Worm (Caenorhabditis elegans) whole organism, midembryonic: ENCODE data around the gene ZK54.3.

Source experiments
- T22C8.4 ChIP-seq: fragments of 200-800 bp; sonication (Bioruptor generic); IDR thresholded peaks from 2 replicates; pipeline ENCODE4 v1.3.6; 2022; ENCODE audit warnings: missing genetic modification characterization, missing compliant biosample characterization
- cog-1 ChIP-seq: sonication (generic microtip); optimal IDR thresholded peaks from 2 replicates; lab custom pipeline; 2016; ENCODE audit warnings: missing genetic modification characterization, missing compliant biosample characterization
- flt-1 ChIP-seq: fragments of 200-800 bp; sonication (Bioruptor generic); IDR thresholded peaks from 2 replicates; pipeline ENCODE4 v1.3.6; 2022; ENCODE audit warnings: missing genetic modification characterization, missing compliant biosample characterization
- med-1 ChIP-seq: sonication (generic microtip); optimal IDR thresholded peaks from 2 replicates; lab custom pipeline; 2017; ENCODE audit warnings: missing genetic modification characterization, mild to moderate bottlenecking, missing compliant biosample characterization, antibody characterized with exemption, missing genetic modification reagents; ENCODE audit not compliant: insufficient read depth
- ref-1 ChIP-seq: fragments of 200-800 bp; sonication (Bioruptor generic); conservative IDR thresholded peaks from 2 replicates; pipeline ENCODE4 v1.3.6; 2022; ENCODE audit warnings: missing genetic modification reagents, missing genetic modification characterization, missing compliant biosample characterization
- ztf-23 ChIP-seq: fragments of 200-800 bp; sonication (Bioruptor generic); IDR thresholded peaks from 2 replicates; pipeline ENCODE4 v1.3.6; 2022; ENCODE audit warnings: missing genetic modification reagents, missing genetic modification characterization, missing compliant biosample characterization

ce11 chrX:17504447-17504846, 37.6 kb upstream of the ZK54.3 start:
- TF ChIP-seq flt-1 (GFP tag; lab: Robert Waterston, UW) = no peak
- TF ChIP-seq T22C8.4 (GFP tag; lab: Robert Waterston, UW) = no peak
- TF ChIP-seq ztf-23 (GFP tag; lab: Robert Waterston, UW) = no peak
- no peak for TF ChIP-seq ref-1
- TF ChIP-seq cog-1 (tag; lab: Kevin White, UChicago) = no peak
- TF ChIP-seq med-1 (GFP tag; lab: Kevin White, UChicago) = no peak
